Worm (Caenorhabditis elegans) whole organism, L1 larva: ENCODE results near the gene srw-14.
"Not testable (repeated sequence)": the region's sequence is repeated elsewhere in the genome, so short reads cannot be mapped to it uniquely, and the experiment has no call there.

ENCODE experiments used
- C16A3.4 ChIP-seq: fragments of 150-350 bp; optimal IDR thresholded peaks from 2 replicates; lab custom pipeline; 2014; ENCODE audit warnings: missing biosample characterization, missing genetic modification characterization
- Y116A8C.19 ChIP-seq: sonication (generic microtip); optimal IDR thresholded peaks from 2 replicates; lab custom pipeline; 2016; ENCODE audit warnings: missing compliant biosample characterization, missing genetic modification characterization, borderline replicate concordance
- alr-1 ChIP-seq: fragments of 200-800 bp; sonication (Bioruptor generic); optimal IDR thresholded peaks from 2 replicates; lab custom pipeline; 2018; ENCODE audit warnings: borderline replicate concordance, mild to moderate bottlenecking, missing genetic modification characterization, missing compliant biosample characterization
- ama-1 ChIP-seq: fragments of 150-350 bp; optimal IDR thresholded peaks from 2 replicates; lab custom pipeline; 2014
- blmp-1 ChIP-seq: fragments of 150-350 bp; optimal IDR thresholded peaks from 2 replicates; lab custom pipeline; 2014; ENCODE audit warnings: missing biosample characterization, missing genetic modification characterization
- ceh-63 ChIP-seq: fragments of 200-800 bp; sonication (Bioruptor generic); optimal IDR thresholded peaks from 2 replicates; lab custom pipeline; 2018; ENCODE audit warnings: mild to moderate bottlenecking, missing genetic modification characterization, missing compliant biosample characterization
- ceh-88 ChIP-seq: fragments of 200-800 bp; sonication (Bioruptor generic); IDR thresholded peaks from 2 replicates; pipeline ENCODE4 v1.3.6; 2022; ENCODE audit warnings: missing genetic modification characterization, missing compliant biosample characterization
- ceh-90 ChIP-seq: sonication (generic microtip); optimal IDR thresholded peaks from 2 replicates; lab custom pipeline; 2016; ENCODE audit warnings: missing genetic modification characterization, missing compliant biosample characterization
- dpl-1 ChIP-seq, 3 experiments: fragments of 150-350 bp in 2 of 3; sonication (generic microtip) in 1 of 3; optimal IDR thresholded peaks; 2 replicates each; lab custom pipeline; 2014 to 2017; ENCODE audit warnings: missing biosample characterization in 3 of 3, missing genetic modification characterization in 3 of 3, missing genetic modification reagents in 3 of 3
- dsc-1 ChIP-seq: sonication (generic microtip); optimal IDR thresholded peaks from 2 replicates; lab custom pipeline; 2016; ENCODE audit warnings: mild to moderate bottlenecking, missing genetic modification characterization, missing compliant biosample characterization
- efl-3 ChIP-seq: fragments of 200-800 bp; sonication (Bioruptor generic); optimal IDR thresholded peaks from 2 replicates; lab custom pipeline; 2018; ENCODE audit warnings: mild to moderate bottlenecking, missing genetic modification characterization, missing compliant biosample characterization
- elt-3 ChIP-seq, 6 experiments: fragments of 150-350 bp in 1 of 6; sonication (generic microtip); optimal IDR thresholded peaks; 2 replicates each; lab custom pipeline; 2017 to 2018; ENCODE audit warnings: missing biosample characterization in 6 of 6, missing genetic modification characterization in 6 of 6, inconsistent platforms in 1 of 6
- ets-5 ChIP-seq: fragments of 200-800 bp; sonication (Bioruptor generic); IDR thresholded peaks from 2 replicates; pipeline ENCODE4 v1.3.6; 2022; ENCODE audit warnings: missing genetic modification characterization, missing compliant biosample characterization
- fkh-8 ChIP-seq: sonication (generic microtip); optimal IDR thresholded peaks from 2 replicates; lab custom pipeline; 2016; ENCODE audit warnings: mild to moderate bottlenecking, missing genetic modification characterization, missing compliant biosample characterization
- grh-1 ChIP-seq: fragments of 200-800 bp; sonication (Bioruptor generic); IDR thresholded peaks from 2 replicates; pipeline ENCODE4 v1.3.6; 2022; ENCODE audit warnings: missing genetic modification reagents, missing genetic modification characterization, missing compliant biosample characterization
- hlh-4 ChIP-seq: sonication (generic microtip); optimal IDR thresholded peaks from 2 replicates; lab custom pipeline; 2016; ENCODE audit warnings: mild to moderate bottlenecking, missing genetic modification characterization, missing compliant biosample characterization
- hpl-2 ChIP-seq: fragments of 150-350 bp; optimal IDR thresholded peaks from 2 replicates; lab custom pipeline; 2014; ENCODE audit warnings: missing biosample characterization, missing genetic modification reagents, missing genetic modification characterization
- irx-1 ChIP-seq: sonication (generic microtip); optimal IDR thresholded peaks from 2 replicates; lab custom pipeline; 2016; ENCODE audit warnings: missing genetic modification characterization, missing compliant biosample characterization
- jun-1 ChIP-seq: fragments of 150-350 bp; optimal IDR thresholded peaks from 2 replicates; lab custom pipeline; 2014; ENCODE audit warnings: missing biosample characterization, missing genetic modification reagents, missing genetic modification characterization
- lin-13 ChIP-seq: fragments of 150-350 bp; optimal IDR thresholded peaks from 2 replicates; lab custom pipeline; 2014; ENCODE audit warnings: missing biosample characterization, missing genetic modification reagents, missing genetic modification characterization
- lin-15B ChIP-seq: fragments of 150-350 bp; sonication (generic microtip); optimal IDR thresholded peaks from 3 replicates; lab custom pipeline; 2014; ENCODE audit warnings: missing biosample characterization, missing genetic modification characterization
- lin-35 ChIP-seq, 2 experiments: fragments of 150-350 bp; optimal IDR thresholded peaks; 2 replicates each; lab custom pipeline; 2014; ENCODE audit warnings: missing biosample characterization in 2 of 2, missing genetic modification characterization in 2 of 2, missing genetic modification reagents in 2 of 2
- nhr-47 ChIP-seq: sonication (generic microtip); optimal IDR thresholded peaks from 2 replicates; lab custom pipeline; 2016; ENCODE audit warnings: mild to moderate bottlenecking, missing genetic modification characterization, moderate library complexity, missing compliant biosample characterization
- nhr-77 ChIP-seq: fragments of 150-350 bp; optimal IDR thresholded peaks from 2 replicates; lab custom pipeline; 2014; ENCODE audit warnings: missing biosample characterization, missing genetic modification characterization
- nhr-90 ChIP-seq: sonication (generic microtip); optimal IDR thresholded peaks from 2 replicates; lab custom pipeline; 2016; ENCODE audit warnings: mild to moderate bottlenecking, missing genetic modification characterization, missing compliant biosample characterization; ENCODE audit not compliant: poor library complexity
- snpc-4 ChIP-seq: fragments of 150-350 bp; optimal IDR thresholded peaks from 2 replicates; lab custom pipeline; 2014; ENCODE audit warnings: missing biosample characterization, missing genetic modification characterization
- snu-23 ChIP-seq: sonication (generic microtip); optimal IDR thresholded peaks from 2 replicates; lab custom pipeline; 2016; ENCODE audit warnings: missing genetic modification characterization, missing compliant biosample characterization
- sptf-1 ChIP-seq: fragments of 150-350 bp; optimal IDR thresholded peaks from 2 replicates; lab custom pipeline; 2014; ENCODE audit warnings: missing biosample characterization, missing genetic modification characterization
- swsn-7 ChIP-seq: sonication (generic microtip); optimal IDR thresholded peaks from 2 replicates; lab custom pipeline; 2016; ENCODE audit warnings: missing genetic modification characterization, missing compliant biosample characterization
- tlp-1 ChIP-seq: fragments of 150-350 bp; optimal IDR thresholded peaks from 2 replicates; lab custom pipeline; 2014; ENCODE audit warnings: missing biosample characterization, missing genetic modification characterization
- unc-30 ChIP-seq: sonication (generic microtip); optimal IDR thresholded peaks from 2 replicates; lab custom pipeline; 2017; ENCODE audit warnings: missing biosample characterization, missing genetic modification characterization
- unc-86 ChIP-seq: sonication (generic microtip); optimal IDR thresholded peaks from 2 replicates; lab custom pipeline; 2016; ENCODE audit warnings: missing genetic modification characterization, missing compliant biosample characterization
- unc-98 ChIP-seq: fragments of 200-800 bp; sonication (Bioruptor generic); IDR thresholded peaks from 2 replicates; pipeline ENCODE4 v1.3.6; 2022; ENCODE audit warnings: missing genetic modification characterization, missing compliant biosample characterization
- vab-15 ChIP-seq: sonication (generic microtip); optimal IDR thresholded peaks from 2 replicates; lab custom pipeline; 2017; ENCODE audit warnings: missing genotype, mild to moderate bottlenecking, missing genetic modification characterization, missing compliant biosample characterization
- zip-4 ChIP-seq: fragments of 200-800 bp; sonication (Bioruptor generic); optimal IDR thresholded peaks from 2 replicates; lab custom pipeline; 2018; ENCODE audit warnings: mild to moderate bottlenecking, missing genetic modification characterization, moderate library complexity, missing compliant biosample characterization

Gene srw-14

ce11 chrV:15253529-15253928 lies 27.8 kb downstream of the srw-14 start, which contains the start of gene srbc-75:
Gene srbc-75, plus strand, starts transcription at chrV:15253829.
- TF ChIP-seq blmp-1 (tag; lab: Kevin White, UChicago) (peak; percentile 3), ama-1 (lab: Kevin White, UChicago) (no peak)

ce11 chrV:15256669-15257068 lies 30.9 kb downstream of the srw-14 start, which contains the start of gene srsx-39:
Gene srsx-39, minus strand, starts transcription at chrV:15256769.
- not testable (repeated sequence) for TF ChIP-seq lin-35 (GFP tag; optimal IDR thresholded peaks at IDR 0.05; lab: Kevin White, UChicago); ceh-63 (GFP tag; lab: Kevin White, UChicago); fkh-8 (tag; lab: Kevin White, UChicago)
- TF ChIP-seq, all 84 proteins: peak for 0; not testable (repeated sequence) for 84

- TF ChIP-seq efl-3 (GFP tag; lab: Kevin White, UChicago), result no peak
- TF ChIP-seq sptf-1 (tag; lab: Kevin White, UChicago), result no peak
- no peak for TF ChIP-seq zip-4 (GFP tag; lab: Kevin White, UChicago)
- no peak for TF ChIP-seq swsn-7
- no peak for TF ChIP-seq tlp-1 (tag; lab: Kevin White, UChicago)
- TF ChIP-seq snpc-4 (tag; lab: Kevin White, UChicago), result no peak
- TF ChIP-seq hlh-4 (tag; lab: Kevin White, UChicago), result no peak
- TF ChIP-seq unc-30, result no peak
- TF ChIP-seq fkh-8 (tag; lab: Kevin White, UChicago), result no peak
- TF ChIP-seq elt-3 (tag; optimal IDR thresholded peaks at IDR 0.05; lab: Kevin White, UChicago), result no peak
- no peak for TF ChIP-seq lin-13 (GFP tag; lab: Kevin White, UChicago)
- TF ChIP-seq Y116A8C.19 (tag; lab: Kevin White, UChicago), result no peak
- TF ChIP-seq nhr-90 (tag; lab: Kevin White, UChicago), result no peak
- TF ChIP-seq alr-1 (tag; lab: Kevin White, UChicago), result no peak
- no peak for TF ChIP-seq vab-15
Observed at ce11 chrV:15259049-15259448, 33.3 kb downstream of the srw-14 start, which contains the start of gene srsx-37. Gene srsx-37, minus strand, starts transcription at chrV:15259149.

- peak; percentile 0 for TF ChIP-seq dsc-1 (tag; lab: Kevin White, UChicago)
- no peak for TF ChIP-seq nhr-77 (tag; lab: Kevin White, UChicago)
- TF ChIP-seq, all 84 proteins: peak for 1
Observed at ce11 chrV:15259904-15260303, 34.2 kb downstream of the srw-14 start, which contains the start of gene M01B2.8. Gene M01B2.8, plus strand, starts transcription at chrV:15260204.

- TF ChIP-seq dsc-1 (tag; lab: Kevin White, UChicago); hpl-2; irx-1 (tag; lab: Kevin White, UChicago): not testable (repeated sequence)
Observed at ce11 chrV:15262336-15262735, 36.6 kb downstream of the srw-14 start, which contains the start of gene M01B2.10. Gene M01B2.10, minus strand, starts transcription at chrV:15262436.

- TF ChIP-seq ceh-88 (GFP tag; lab: Robert Waterston, UW), result no peak
- TF ChIP-seq unc-98 (GFP tag; lab: Robert Waterston, UW), result no peak
- no peak for TF ChIP-seq nhr-47 (tag; lab: Kevin White, UChicago)
- no peak for TF ChIP-seq jun-1
- TF ChIP-seq dpl-1 (GFP tag; optimal IDR thresholded peaks at IDR 0.05; lab: Kevin White, UChicago), result no peak
- no peak for TF ChIP-seq snu-23 (GFP tag; lab: Kevin White, UChicago)
- TF ChIP-seq unc-86 (tag; lab: Kevin White, UChicago), result no peak
- TF ChIP-seq grh-1, result no peak
- no peak for TF ChIP-seq ets-5 (GFP tag; lab: Robert Waterston, UW)
- TF ChIP-seq ceh-90 (tag; lab: Kevin White, UChicago), result no peak
- TF ChIP-seq C16A3.4 (tag; lab: Kevin White, UChicago), result no peak
- no peak for TF ChIP-seq lin-15B (tag; lab: Kevin White, UChicago)
Observed at ce11 chrV:15264131-15264530, 38.4 kb downstream of the srw-14 start, which contains the start of gene M01B2.12. Gene M01B2.12, minus strand, starts transcription at chrV:15264231.
